Fruit fly (Drosophila melanogaster): Measurements from ENCODE around the gene CG9525.

The CG9525 gene

dm6 chr2L:8958046-8958497 is 4.1 kb downstream of the CG9525 start (continued):
- peak; percentile 99 for TF ChIP-seq CG3163 (GFP tag; optimal IDR thresholded peaks at IDR 0.05)
- TF ChIP-seq Poxn (GFP tag; IDR thresholded peaks at IDR 0.05) = peak; percentile 73
- TF ChIP-seq CG1792 (GFP tag; optimal IDR thresholded peaks at IDR 0.05) = peak; percentile 80
- peak; percentile 45; the same call in 1 of the 2 replicates for TF ChIP-seq CG13287 (GFP tag; IDR thresholded peaks at IDR 0.05; ENCODE audit: partially characterized antibody)
- TF ChIP-seq Nf-YC (tag; optimal IDR thresholded peaks at IDR 0.05) = peak; percentile 71
- TF ChIP-seq slp2 (GFP tag; optimal IDR thresholded peaks at IDR 0.05) = peak; percentile 95
- TF ChIP-seq chinmo (GFP tag; IDR thresholded peaks at IDR 0.05; ENCODE audit: partially characterized antibody) = no peak
- TF ChIP-seq slbo (GFP tag; IDR thresholded peaks at IDR 0.05) = peak; percentile 98
- TF ChIP-seq CG11696 (GFP tag; IDR thresholded peaks at IDR 0.05) = peak; percentile 92
- TF ChIP-seq lab (GFP tag; optimal IDR thresholded peaks at IDR 0.05) = peak; percentile 94
- peak in 1 of 2 experiments; percentile 46 for TF ChIP-seq insv (GFP tag; optimal IDR thresholded peaks at IDR 0.05)
- TF ChIP-seq fd3F (GFP tag; optimal IDR thresholded peaks at IDR 0.05) = peak; percentile 83
- TF ChIP-seq CG9609 (GFP tag; optimal IDR thresholded peaks at IDR 0.05) = peak; percentile 86
- peak; percentile 79 for TF ChIP-seq aop (GFP tag; IDR thresholded peaks at IDR 0.05)
- peak; percentile 81 for TF ChIP-seq Dad (GFP tag; optimal IDR thresholded peaks at IDR 0.05)
- peak; percentile 97 for TF ChIP-seq CG18262 (tag; optimal IDR thresholded peaks at IDR 0.05)
- peak; percentile 93 for TF ChIP-seq oc (tag; optimal IDR thresholded peaks at IDR 0.05)
- peak; percentile 90 for TF ChIP-seq CG2202 (tag; optimal IDR thresholded peaks at IDR 0.05)
- peak; percentile 80 for TF ChIP-seq pb (GFP tag; optimal IDR thresholded peaks at IDR 0.05)
- peak; percentile 98 for TF ChIP-seq CG32772 (GFP tag; IDR thresholded peaks at IDR 0.05)
- TF ChIP-seq Pdp1 (GFP tag; optimal IDR thresholded peaks at IDR 0.05) = peak; percentile 91 to 96
- peak; percentile 92 for TF ChIP-seq grau (tag; optimal IDR thresholded peaks at IDR 0.05)
- TF ChIP-seq GATAe (GFP tag; conservative IDR thresholded peaks at IDR 0.05) = peak; percentile 90
- no peak; the same call in 1 of the 3 replicates for TF ChIP-seq sr (GFP tag; IDR thresholded peaks at IDR 0.05)
- TF ChIP-seq dm (GFP tag; optimal IDR thresholded peaks at IDR 0.05) = peak; percentile 88
- TF ChIP-seq CG2875 (GFP tag; optimal IDR thresholded peaks at IDR 0.05) = peak; percentile 89
- TF ChIP-seq scrt (GFP tag; optimal IDR thresholded peaks at IDR 0.05) = peak; percentile 83
- peak; percentile 69 to 98 for TF ChIP-seq bsh (GFP tag; optimal IDR thresholded peaks at IDR 0.05)
- TF ChIP-seq Meics (GFP tag; optimal IDR thresholded peaks at IDR 0.05) = peak; percentile 92
- TF ChIP-seq CG12744 (GFP tag; optimal IDR thresholded peaks at IDR 0.05) = peak; percentile 95
- peak; percentile 88 for TF ChIP-seq CG4820 (GFP tag; optimal IDR thresholded peaks at IDR 0.05)
- TF ChIP-seq CG6689 (GFP tag; IDR thresholded peaks at IDR 0.05) = peak; percentile 98
- TF ChIP-seq CG8089 (GFP tag; optimal IDR thresholded peaks at IDR 0.05) = peak; percentile 85
- TF ChIP-seq CG6683 (GFP tag; optimal IDR thresholded peaks at IDR 0.05) = peak; percentile 80
- TF ChIP-seq Dll (GFP tag; IDR thresholded peaks at IDR 0.05; ENCODE audit: partially characterized antibody) = 0 out of 4 replicates have a peak, but pooled peaks have one; percentile 19
- TF ChIP-seq hb (GFP tag; IDR thresholded peaks at IDR 0.05; ENCODE audit: partially characterized antibody) = no peak
- peak; percentile 96 for TF ChIP-seq Ets97D (GFP tag; optimal IDR thresholded peaks at IDR 0.05)
- peak; percentile 83 for TF ChIP-seq stwl (tag; optimal IDR thresholded peaks at IDR 0.05)
- peak; percentile 95 for TF ChIP-seq CG11093 (GFP tag; IDR thresholded peaks at IDR 0.05)
- TF ChIP-seq Dek (tag; optimal IDR thresholded peaks at IDR 0.05) = peak; percentile 95
- peak; percentile 92 for TF ChIP-seq dati (GFP tag; IDR thresholded peaks at IDR 0.05)
- peak; percentile 87 for TF ChIP-seq NK7.1 (GFP tag; optimal IDR thresholded peaks at IDR 0.05)
- TF ChIP-seq CG7271 (tag; optimal IDR thresholded peaks at IDR 0.05) = peak; percentile 81
- TF ChIP-seq fd96Cb (tag; optimal IDR thresholded peaks at IDR 0.05) = peak; percentile 95
- TF ChIP-seq YL-1 (GFP tag; optimal IDR thresholded peaks at IDR 0.05) = peak; percentile 58
- TF ChIP-seq unc-4 (GFP tag; IDR thresholded peaks at IDR 0.05; ENCODE audit: partially characterized antibody) = no peak; the same call in 1 of the 2 replicates
- peak; percentile 100 for TF ChIP-seq Opbp (GFP tag; IDR thresholded peaks at IDR 0.05; ENCODE audit: partially characterized antibody)
- no peak for TF ChIP-seq fru (optimal IDR thresholded peaks at IDR 0.05)
- TF ChIP-seq BtbVII (GFP tag; optimal IDR thresholded peaks at IDR 0.05) = peak; percentile 76
- TF ChIP-seq sima (GFP tag; optimal IDR thresholded peaks at IDR 0.05) = peak; percentile 83

Measured in whole organism, embryonic.